Fruit fly (Drosophila melanogaster) whole organism, wandering third instar larva: ENCODE data around the gene CG14357.

ENCODE experiments used
- Dif ChIP-seq: fragments of 200-275, 200-300 bp; sonication (Bioruptor generic); optimal IDR thresholded peaks from 2 replicates; lab custom pipeline; 2018; ENCODE audit warnings: missing biosample characterization, missing genetic modification characterization; ENCODE audit not compliant: partially characterized antibody
- HLH106 ChIP-seq: fragments of 200-800 bp; optimal IDR thresholded peaks from 3 replicates; lab custom pipeline; 2019; ENCODE audit warnings: missing biosample characterization, mild to moderate bottlenecking, missing genetic modification characterization, moderate library complexity
- OdsH ChIP-seq: fragments of 200-800 bp; sonication (Bioruptor generic); optimal IDR thresholded peaks from 2 replicates; lab custom pipeline; 2016; ENCODE audit warnings: missing biosample characterization, mild to moderate bottlenecking, missing genetic modification characterization
- Rel ChIP-seq, 2 experiments: fragments of 200-800 bp; sonication (Bioruptor generic) in 1 of 2; optimal IDR thresholded peaks; 2 replicates in 1 of 2; 3 replicates in 1 of 2; lab custom pipeline; 2016 to 2019; ENCODE audit warnings: mild to moderate bottlenecking in 2 of 2, missing biosample characterization in 2 of 2, missing genetic modification characterization in 2 of 2, moderate library complexity in 1 of 2
- jim ChIP-seq: fragments of 175-275, 200-325 bp; sonication (Bioruptor generic); optimal IDR thresholded peaks from 2 replicates; lab custom pipeline; 2016; ENCODE audit warnings: missing biosample characterization, mild to moderate bottlenecking, missing genetic modification characterization
- pan ChIP-seq: fragments of >200 bp; optimal IDR thresholded peaks from 2 replicates; lab custom pipeline; 2017
- psq ChIP-seq: fragments of 200-800 bp; sonication (Bioruptor generic); optimal IDR thresholded peaks from 3 replicates; lab custom pipeline; 2017; ENCODE audit warnings: missing biosample characterization, mild to moderate bottlenecking, missing genetic modification characterization, moderate library complexity
- usp ChIP-seq: fragments of >200 bp; optimal IDR thresholded peaks from 2 replicates; lab custom pipeline; 2017; ENCODE audit warnings: missing biosample characterization, missing genetic modification characterization

dm6 chr3R:14122347-14122812, 10.4 kb upstream of the CG14357 start, which contains the start of the genes Abi and twf:
- no peak for TF ChIP-seq jim (GFP tag; lab: Kevin White, UChicago)
- TF ChIP-seq HLH106 (tag; lab: Kevin White, UChicago) = peak; percentile 65
- TF ChIP-seq usp = no peak
- no peak for TF ChIP-seq pan (lab: Kevin White, UChicago)
- no peak for TF ChIP-seq Dif (GFP tag; lab: Kevin White, UChicago)
- TF ChIP-seq Rel (GFP tag; optimal IDR thresholded peaks at IDR 0.05; lab: Kevin White, UChicago) = no peak
- peak; percentile 92 for TF ChIP-seq Rel (tag; optimal IDR thresholded peaks at IDR 0.05; lab: Kevin White, UChicago)
- TF ChIP-seq OdsH (GFP tag; lab: Kevin White, UChicago) = peak; percentile 68
- TF ChIP-seq psq (GFP tag; lab: Kevin White, UChicago) = peak; percentile 68
